Worm (Caenorhabditis elegans) whole organism, L1 larva: Measurements from ENCODE around the gene hmg-5.

Experiments used
- C04F5.9 ChIP-seq: sonication (generic microtip); optimal IDR thresholded peaks from 2 replicates; lab custom pipeline; 2016; ENCODE audit warnings: missing genetic modification characterization, missing compliant biosample characterization
- C16A3.4 ChIP-seq: fragments of 150-350 bp; optimal IDR thresholded peaks from 2 replicates; lab custom pipeline; 2014; ENCODE audit warnings: missing biosample characterization, missing genetic modification characterization
- F16B12.6 ChIP-seq: fragments of 150-350 bp; optimal IDR thresholded peaks from 2 replicates; lab custom pipeline; 2014; ENCODE audit warnings: missing biosample characterization, missing genetic modification characterization
- alr-1 ChIP-seq: fragments of 200-800 bp; sonication (Bioruptor generic); optimal IDR thresholded peaks from 2 replicates; lab custom pipeline; 2018; ENCODE audit warnings: borderline replicate concordance, mild to moderate bottlenecking, missing genetic modification characterization, missing compliant biosample characterization
- ama-1 ChIP-seq: fragments of 150-350 bp; optimal IDR thresholded peaks from 2 replicates; lab custom pipeline; 2014
- blmp-1 ChIP-seq: fragments of 150-350 bp; optimal IDR thresholded peaks from 2 replicates; lab custom pipeline; 2014; ENCODE audit warnings: missing biosample characterization, missing genetic modification characterization
- ceh-88 ChIP-seq: fragments of 200-800 bp; sonication (Bioruptor generic); IDR thresholded peaks from 2 replicates; pipeline ENCODE4 v1.3.6; 2022; ENCODE audit warnings: missing genetic modification characterization, missing compliant biosample characterization
- dpl-1 ChIP-seq, 3 experiments: fragments of 150-350 bp in 2 of 3; sonication (generic microtip) in 1 of 3; optimal IDR thresholded peaks; 2 replicates each; lab custom pipeline; 2014 to 2017; ENCODE audit warnings: missing biosample characterization in 3 of 3, missing genetic modification characterization in 3 of 3, missing genetic modification reagents in 3 of 3
- dsc-1 ChIP-seq: sonication (generic microtip); optimal IDR thresholded peaks from 2 replicates; lab custom pipeline; 2016; ENCODE audit warnings: mild to moderate bottlenecking, missing genetic modification characterization, missing compliant biosample characterization
- efl-3 ChIP-seq: fragments of 200-800 bp; sonication (Bioruptor generic); optimal IDR thresholded peaks from 2 replicates; lab custom pipeline; 2018; ENCODE audit warnings: mild to moderate bottlenecking, missing genetic modification characterization, missing compliant biosample characterization
- egl-27 ChIP-seq, 2 experiments: fragments of 150-350 bp in 1 of 2; sonication (generic microtip); optimal IDR thresholded peaks; 3 replicates each; lab custom pipeline; 2017 to 2018; ENCODE audit warnings: missing biosample characterization in 2 of 2, missing genetic modification characterization in 2 of 2, missing genetic modification reagents in 2 of 2
- elt-2 ChIP-seq: sonication (generic microtip); optimal IDR thresholded peaks from 2 replicates; lab custom pipeline; 2016; ENCODE audit warnings: missing genetic modification characterization, mild to moderate bottlenecking, inconsistent platforms, missing compliant biosample characterization, missing genetic modification reagents
- ets-5 ChIP-seq: fragments of 200-800 bp; sonication (Bioruptor generic); IDR thresholded peaks from 2 replicates; pipeline ENCODE4 v1.3.6; 2022; ENCODE audit warnings: missing genetic modification characterization, missing compliant biosample characterization
- fkh-4 ChIP-seq: sonication (generic microtip); optimal IDR thresholded peaks from 2 replicates; lab custom pipeline; 2016; ENCODE audit warnings: missing compliant biosample characterization, missing genetic modification characterization, borderline replicate concordance
- fkh-8 ChIP-seq: sonication (generic microtip); optimal IDR thresholded peaks from 2 replicates; lab custom pipeline; 2016; ENCODE audit warnings: mild to moderate bottlenecking, missing genetic modification characterization, missing compliant biosample characterization
- fos-1 ChIP-seq: fragments of 150-350 bp; optimal IDR thresholded peaks from 2 replicates; lab custom pipeline; 2014; ENCODE audit warnings: missing biosample characterization, missing genetic modification characterization
- grh-1 ChIP-seq: fragments of 200-800 bp; sonication (Bioruptor generic); IDR thresholded peaks from 2 replicates; pipeline ENCODE4 v1.3.6; 2022; ENCODE audit warnings: missing genetic modification reagents, missing genetic modification characterization, missing compliant biosample characterization
- hlh-17 ChIP-seq: fragments of 200-800 bp; sonication (Bioruptor generic); optimal IDR thresholded peaks from 2 replicates; lab custom pipeline; 2018; ENCODE audit warnings: missing genetic modification characterization, mild to moderate bottlenecking, missing compliant biosample characterization, moderate library complexity, borderline replicate concordance
- hpl-2 ChIP-seq: fragments of 150-350 bp; optimal IDR thresholded peaks from 2 replicates; lab custom pipeline; 2014; ENCODE audit warnings: missing biosample characterization, missing genetic modification reagents, missing genetic modification characterization
- isw-1 ChIP-seq: fragments of 200-800 bp; sonication (Bioruptor generic); IDR thresholded peaks from 2 replicates; pipeline ENCODE4 v1.3.6; 2022; ENCODE audit warnings: missing genetic modification characterization, missing compliant biosample characterization
- lin-35 ChIP-seq, 2 experiments: fragments of 150-350 bp; optimal IDR thresholded peaks; 2 replicates each; lab custom pipeline; 2014; ENCODE audit warnings: missing biosample characterization in 2 of 2, missing genetic modification characterization in 2 of 2, missing genetic modification reagents in 2 of 2
- lin-39 ChIP-seq: fragments of 150-350 bp; optimal IDR thresholded peaks from 2 replicates; lab custom pipeline; 2014; ENCODE audit warnings: missing biosample characterization, missing genetic modification reagents, missing genetic modification characterization
- lir-3 ChIP-seq: sonication (generic microtip); optimal IDR thresholded peaks from 2 replicates; lab custom pipeline; 2016; ENCODE audit warnings: mild to moderate bottlenecking, missing genetic modification characterization, moderate library complexity, missing compliant biosample characterization; ENCODE audit not compliant: poor library complexity
- mdl-1 ChIP-seq, 2 experiments: fragments of 150-350 bp; optimal IDR thresholded peaks; 2 replicates each; lab custom pipeline; 2014 to 2017; ENCODE audit warnings: missing biosample characterization in 2 of 2, missing genetic modification characterization in 2 of 2, inconsistent platforms in 1 of 2
- mef-2 ChIP-seq: fragments of 150-350 bp; optimal IDR thresholded peaks from 2 replicates; lab custom pipeline; 2014; ENCODE audit warnings: missing biosample characterization, missing genetic modification characterization
- mep-1 ChIP-seq: fragments of 150-350 bp; optimal IDR thresholded peaks from 2 replicates; lab custom pipeline; 2014; ENCODE audit warnings: missing biosample characterization, missing genetic modification characterization
- nhr-11 ChIP-seq: fragments of 150-350 bp; optimal IDR thresholded peaks from 2 replicates; lab custom pipeline; 2014; ENCODE audit warnings: missing biosample characterization, missing genetic modification characterization
- nhr-20 ChIP-seq: sonication (generic microtip); optimal IDR thresholded peaks from 2 replicates; lab custom pipeline; 2016; ENCODE audit warnings: mild to moderate bottlenecking, missing genetic modification characterization, missing compliant biosample characterization
- nhr-237 ChIP-seq: fragments of 150-350 bp; optimal IDR thresholded peaks from 2 replicates; lab custom pipeline; 2014; ENCODE audit warnings: missing biosample characterization, missing genetic modification characterization
- nhr-28 ChIP-seq: fragments of 150-350 bp; optimal IDR thresholded peaks from 2 replicates; lab custom pipeline; 2014; ENCODE audit warnings: missing biosample characterization, missing genetic modification characterization
- nhr-47 ChIP-seq: sonication (generic microtip); optimal IDR thresholded peaks from 2 replicates; lab custom pipeline; 2016; ENCODE audit warnings: mild to moderate bottlenecking, missing genetic modification characterization, moderate library complexity, missing compliant biosample characterization
- nhr-76 ChIP-seq: sonication (generic microtip); optimal IDR thresholded peaks from 2 replicates; lab custom pipeline; 2017; ENCODE audit warnings: missing biosample characterization, missing genetic modification characterization
- nhr-77 ChIP-seq: fragments of 150-350 bp; optimal IDR thresholded peaks from 2 replicates; lab custom pipeline; 2014; ENCODE audit warnings: missing biosample characterization, missing genetic modification characterization
- pag-3 ChIP-seq: sonication (generic microtip); optimal IDR thresholded peaks from 2 replicates; lab custom pipeline; 2017; ENCODE audit warnings: missing genetic modification characterization, mild to moderate bottlenecking, missing compliant biosample characterization, antibody characterized with exemption, borderline replicate concordance; ENCODE audit not compliant: insufficient read depth
- pax-3 ChIP-seq: fragments of 200-800 bp; sonication (Bioruptor generic); optimal IDR thresholded peaks from 2 replicates; lab custom pipeline; 2018; ENCODE audit warnings: mild to moderate bottlenecking, missing genetic modification characterization, moderate library complexity, missing compliant biosample characterization
- rnt-1 ChIP-seq: sonication (generic microtip); optimal IDR thresholded peaks from 2 replicates; lab custom pipeline; 2016; ENCODE audit warnings: mild to moderate bottlenecking, missing genetic modification characterization, moderate library complexity, missing compliant biosample characterization
- skn-1 ChIP-seq: fragments of 150-350 bp; optimal IDR thresholded peaks from 2 replicates; lab custom pipeline; 2014; ENCODE audit warnings: missing biosample characterization, missing genetic modification characterization
- sptf-1 ChIP-seq: fragments of 150-350 bp; optimal IDR thresholded peaks from 2 replicates; lab custom pipeline; 2014; ENCODE audit warnings: missing biosample characterization, missing genetic modification characterization
- tlp-1 ChIP-seq: fragments of 150-350 bp; optimal IDR thresholded peaks from 2 replicates; lab custom pipeline; 2014; ENCODE audit warnings: missing biosample characterization, missing genetic modification characterization
- unc-130 ChIP-seq: fragments of 150-350 bp; optimal IDR thresholded peaks from 2 replicates; lab custom pipeline; 2017; ENCODE audit warnings: missing biosample characterization, missing genetic modification characterization, inconsistent platforms
- unc-98 ChIP-seq: fragments of 200-800 bp; sonication (Bioruptor generic); IDR thresholded peaks from 2 replicates; pipeline ENCODE4 v1.3.6; 2022; ENCODE audit warnings: missing genetic modification characterization, missing compliant biosample characterization
- xbp-1 ChIP-seq: sonication (generic microtip); optimal IDR thresholded peaks from 2 replicates; lab custom pipeline; 2016; ENCODE audit warnings: missing genetic modification characterization, missing compliant biosample characterization
- zag-1 ChIP-seq: fragments of 150-350 bp; optimal IDR thresholded peaks from 2 replicates; lab custom pipeline; 2014; ENCODE audit warnings: missing biosample characterization, missing genetic modification characterization
- ztf-4 ChIP-seq: fragments of 150-350 bp; optimal IDR thresholded peaks from 2 replicates; lab custom pipeline; 2014; ENCODE audit warnings: missing biosample characterization, missing genetic modification characterization

hmg-5 gene

ce11 chrIV:7654212-7654778, 8.3 kb upstream of the hmg-5 start, which contains the start of gene nrde-4 (continued):
- peak; percentile 66 for TF ChIP-seq fkh-8 (tag; lab: Kevin White, UChicago)
- TF ChIP-seq F16B12.6 (tag; lab: Kevin White, UChicago), result peak; percentile 48
- TF ChIP-seq nhr-47 (tag; lab: Kevin White, UChicago), result peak; percentile 61
- peak; percentile 61 for TF ChIP-seq xbp-1 (tag; lab: Kevin White, UChicago)
- TF ChIP-seq unc-130 (tag; lab: Kevin White, UChicago), result peak; percentile 34
- no peak for TF ChIP-seq elt-2 (tag; lab: Kevin White, UChicago)
- peak; percentile 54 to 85 for TF ChIP-seq lin-35 (GFP tag; optimal IDR thresholded peaks at IDR 0.05; lab: Kevin White, UChicago)
- TF ChIP-seq C04F5.9, result no peak
- TF ChIP-seq mef-2, result no peak
- TF ChIP-seq nhr-20 (tag; lab: Kevin White, UChicago), result peak; percentile 63
- TF ChIP-seq nhr-11, result no peak
- TF ChIP-seq tlp-1 (tag; lab: Kevin White, UChicago), result no peak
- no peak for TF ChIP-seq ztf-4 (tag; lab: Kevin White, UChicago)
- peak in 1 of 2 experiments; percentile 8 for TF ChIP-seq mdl-1 (tag; optimal IDR thresholded peaks at IDR 0.05; lab: Kevin White, UChicago)
- TF ChIP-seq hpl-2, result no peak
- TF ChIP-seq isw-1 (GFP tag; lab: Robert Waterston, UW), result peak; percentile 43
- no peak for TF ChIP-seq unc-98 (GFP tag; lab: Robert Waterston, UW)
- TF ChIP-seq fos-1 (tag; lab: Kevin White, UChicago), result peak; percentile 11
- no peak for TF ChIP-seq nhr-76 (tag; lab: Kevin White, UChicago)
- TF ChIP-seq efl-3 (GFP tag; lab: Kevin White, UChicago), result no peak
- TF ChIP-seq rnt-1 (tag; lab: Kevin White, UChicago), result peak; percentile 88
- TF ChIP-seq nhr-77 (tag; lab: Kevin White, UChicago), result peak; percentile 54
- no peak for TF ChIP-seq grh-1 (GFP tag; lab: Robert Waterston, UW)
- TF ChIP-seq mep-1 (tag; lab: Kevin White, UChicago), result peak; percentile 81
- peak; percentile 21 for TF ChIP-seq nhr-237 (tag; lab: Kevin White, UChicago)
- TF ChIP-seq fkh-4 (tag; lab: Kevin White, UChicago), result no peak
- TF ChIP-seq blmp-1 (tag; lab: Kevin White, UChicago), result peak; percentile 99
- TF ChIP-seq lin-39 (tag; lab: Kevin White, UChicago), result no peak
- TF ChIP-seq ets-5 (GFP tag; lab: Robert Waterston, UW), result no peak
- TF ChIP-seq skn-1, result peak; percentile 71
- no peak for TF ChIP-seq egl-27 (tag; optimal IDR thresholded peaks at IDR 0.05; lab: Kevin White, UChicago)
- no peak for TF ChIP-seq zag-1 (tag; lab: Kevin White, UChicago)
- TF ChIP-seq hlh-17, result no peak
- TF ChIP-seq ceh-88 (GFP tag; lab: Robert Waterston, UW), result no peak
- peak; percentile 86 for TF ChIP-seq C16A3.4 (tag; lab: Kevin White, UChicago)
- peak; percentile 70 for TF ChIP-seq pag-3 (tag; lab: Kevin White, UChicago)
- no peak for TF ChIP-seq alr-1 (tag; lab: Kevin White, UChicago)
- TF ChIP-seq, all 84 proteins: peak for 40

- TF ChIP-seq hlh-17 (no peak), nhr-28 (tag; lab: Kevin White, UChicago) (no peak), lir-3 (tag; lab: Kevin White, UChicago) (no peak), pax-3 (tag; lab: Kevin White, UChicago) (no peak), sptf-1 (tag; lab: Kevin White, UChicago) (no peak), efl-3 (GFP tag; lab: Kevin White, UChicago) (no peak), tlp-1 (tag; lab: Kevin White, UChicago) (no peak), nhr-11 (no peak), dpl-1 (GFP tag; optimal IDR thresholded peaks at IDR 0.05; lab: Kevin White, UChicago) (no peak), dsc-1 (tag; lab: Kevin White, UChicago) (no peak), ama-1 (lab: Kevin White, UChicago) (no peak), mdl-1 (tag; optimal IDR thresholded peaks at IDR 0.05; lab: Kevin White, UChicago) (no peak)
These were observed 7.2 kb upstream of the hmg-5 start for ce11 chrIV:7653198-7653597.
